Worm (Caenorhabditis elegans) whole organism, L4 larva: Measurements from ENCODE around the gene R11H6.4.

Source experiments
- F10B5.3 ChIP-seq: sonication (generic microtip); optimal IDR thresholded peaks from 2 replicates; lab custom pipeline; 2016; ENCODE audit warnings: mild to moderate bottlenecking, missing genetic modification characterization, missing compliant biosample characterization
- F49E8.2 ChIP-seq: sonication (generic microtip); optimal IDR thresholded peaks from 2 replicates; lab custom pipeline; 2016; ENCODE audit warnings: missing compliant biosample characterization, mild to moderate bottlenecking, missing genetic modification characterization, borderline replicate concordance
- R02D3.7 ChIP-seq: fragments of 150-350 bp; sonication (generic microtip); optimal IDR thresholded peaks from 3 replicates; lab custom pipeline; 2014; ENCODE audit warnings: missing biosample characterization, missing genetic modification characterization
- ZK337.2 ChIP-seq: fragments of 200-800 bp; sonication (Bioruptor generic); IDR thresholded peaks from 2 replicates; pipeline ENCODE4 v1.3.6; 2022; ENCODE audit warnings: missing genetic modification reagents, missing genetic modification characterization, missing compliant biosample characterization
- ceh-32 ChIP-seq: sonication (generic microtip); optimal IDR thresholded peaks from 2 replicates; lab custom pipeline; 2016; ENCODE audit warnings: mild to moderate bottlenecking, missing genetic modification characterization, missing compliant biosample characterization; ENCODE audit not compliant: poor library complexity
- ces-1 ChIP-seq: fragments of 150-350 bp; sonication (generic microtip); optimal IDR thresholded peaks from 4 replicates; lab custom pipeline; 2014; ENCODE audit warnings: missing biosample characterization, missing genetic modification reagents, missing genetic modification characterization
- daf-16 ChIP-seq, 3 experiments: sonication (generic microtip); optimal IDR thresholded peaks; 2 replicates each; lab custom pipeline; 2016 to 2017; ENCODE audit warnings: missing genetic modification characterization in 3 of 3, missing genetic modification reagents in 3 of 3, mild to moderate bottlenecking in 2 of 3, missing compliant biosample characterization in 2 of 3, missing biosample characterization in 1 of 3, moderate library complexity in 1 of 3
- dpl-1 ChIP-seq: fragments of 150-350 bp; optimal IDR thresholded peaks from 2 replicates; lab custom pipeline; 2014; ENCODE audit warnings: missing biosample characterization, missing genetic modification reagents, missing genetic modification characterization
- duxl-1 ChIP-seq: sonication (generic microtip); optimal IDR thresholded peaks from 2 replicates; lab custom pipeline; 2016; ENCODE audit warnings: mild to moderate bottlenecking, missing genetic modification characterization, moderate library complexity, missing compliant biosample characterization; ENCODE audit not compliant: poor library complexity
- dve-1 ChIP-seq: sonication (generic microtip); optimal IDR thresholded peaks from 2 replicates; lab custom pipeline; 2017; ENCODE audit warnings: antibody characterized with exemption, mild to moderate bottlenecking, missing genetic modification characterization, missing compliant biosample characterization; ENCODE audit not compliant: insufficient read depth
- fkh-10 ChIP-seq: fragments of 150-350 bp; optimal IDR thresholded peaks from 2 replicates; lab custom pipeline; 2014; ENCODE audit warnings: missing biosample characterization, missing genetic modification reagents, missing genetic modification characterization
- fos-1 ChIP-seq: fragments of 150-350 bp; optimal IDR thresholded peaks from 2 replicates; lab custom pipeline; 2014; ENCODE audit warnings: missing biosample characterization, missing genetic modification characterization
- hlh-11 ChIP-seq: fragments of 200-800 bp; sonication (Bioruptor generic); optimal IDR thresholded peaks from 2 replicates; lab custom pipeline; 2018; ENCODE audit warnings: mild to moderate bottlenecking, missing genetic modification characterization, missing compliant biosample characterization
- hlh-30 ChIP-seq: sonication (generic microtip); optimal IDR thresholded peaks from 2 replicates; lab custom pipeline; 2017; ENCODE audit warnings: antibody characterized with exemption, mild to moderate bottlenecking, missing genetic modification characterization, missing compliant biosample characterization; ENCODE audit not compliant: insufficient read depth
- lim-7 ChIP-seq: fragments of 200-800 bp; sonication (Bioruptor generic); IDR thresholded peaks from 2 replicates; pipeline ENCODE4 v1.3.6; 2022; ENCODE audit warnings: missing genetic modification characterization, missing compliant biosample characterization
- lin-15B ChIP-seq: fragments of 150-350 bp; sonication (generic microtip); optimal IDR thresholded peaks from 3 replicates; lab custom pipeline; 2014; ENCODE audit warnings: missing biosample characterization, missing genetic modification characterization
- lir-3 ChIP-seq: sonication (generic microtip); optimal IDR thresholded peaks from 2 replicates; lab custom pipeline; 2016; ENCODE audit warnings: mild to moderate bottlenecking, missing genetic modification characterization, missing compliant biosample characterization
- lsy-2 ChIP-seq, 2 experiments: fragments of 150-350 bp in 1 of 2; sonication (generic microtip) in 1 of 2; optimal IDR thresholded peaks; 2 replicates each; lab custom pipeline; 2014 to 2017; ENCODE audit warnings: missing biosample characterization in 2 of 2, missing genetic modification characterization in 2 of 2
- madf-9 ChIP-seq: fragments of 200-800 bp; sonication (Bioruptor generic); conservative IDR thresholded peaks from 2 replicates; pipeline ENCODE4 v1.3.6; 2022; ENCODE audit warnings: missing genetic modification reagents, missing genetic modification characterization, missing compliant biosample characterization
- mep-1 ChIP-seq: fragments of 150-350 bp; sonication (generic microtip); optimal IDR thresholded peaks from 3 replicates; lab custom pipeline; 2014; ENCODE audit warnings: missing biosample characterization, missing genetic modification characterization
- mxl-3 ChIP-seq: fragments of 200-800 bp; sonication (Bioruptor generic); optimal IDR thresholded peaks from 2 replicates; lab custom pipeline; 2018; ENCODE audit warnings: mild to moderate bottlenecking, missing genetic modification characterization, missing compliant biosample characterization
- nhr-102 ChIP-seq: sonication (generic microtip); optimal IDR thresholded peaks from 2 replicates; lab custom pipeline; 2016; ENCODE audit warnings: mild to moderate bottlenecking, missing genetic modification characterization, moderate library complexity, missing compliant biosample characterization
- nhr-237 ChIP-seq: sonication (generic microtip); optimal IDR thresholded peaks from 2 replicates; lab custom pipeline; 2017; ENCODE audit warnings: missing biosample characterization, missing genetic modification characterization
- nhr-28 ChIP-seq: fragments of 150-350 bp; optimal IDR thresholded peaks from 2 replicates; lab custom pipeline; 2014; ENCODE audit warnings: missing biosample characterization, missing genetic modification characterization
- nhr-48 ChIP-seq: sonication (generic microtip); optimal IDR thresholded peaks from 2 replicates; lab custom pipeline; 2016; ENCODE audit warnings: mild to moderate bottlenecking, missing genetic modification characterization, missing compliant biosample characterization
- nhr-6 ChIP-seq: fragments of 150-350 bp; optimal IDR thresholded peaks from 2 replicates; lab custom pipeline; 2014; ENCODE audit warnings: missing biosample characterization, missing genetic modification characterization
- nhr-77 ChIP-seq: fragments of 150-350 bp; optimal IDR thresholded peaks from 2 replicates; lab custom pipeline; 2014; ENCODE audit warnings: missing biosample characterization, missing genetic modification characterization
- pha-4 ChIP-seq, 2 experiments: fragments of 150-350 bp in 1 of 2; fragments of 200-800 bp in 1 of 2; sonication (Bioruptor generic) in 1 of 2; IDR thresholded peaks in 1 of 2; optimal IDR thresholded peaks in 1 of 2; 2 replicates each; pipeline versions ENCODE4 v1.3.6 to Lab custom; 2014 to 2022; ENCODE audit warnings: missing genetic modification characterization in 2 of 2, missing genetic modification reagents in 2 of 2, missing biosample characterization in 1 of 2, missing compliant biosample characterization in 1 of 2
- pqm-1 ChIP-seq: sonication (generic microtip); optimal IDR thresholded peaks from 2 replicates; lab custom pipeline; 2017; ENCODE audit warnings: missing biosample characterization, missing genetic modification characterization
- rbr-2 ChIP-seq: sonication (generic microtip); optimal IDR thresholded peaks from 2 replicates; lab custom pipeline; 2016; ENCODE audit warnings: missing genotype, missing genetic modification characterization, missing compliant biosample characterization
- sdz-12 ChIP-seq: fragments of 200-800 bp; sonication (Bioruptor generic); optimal IDR thresholded peaks from 2 replicates; lab custom pipeline; 2018; ENCODE audit warnings: mild to moderate bottlenecking, missing genetic modification characterization, missing compliant biosample characterization
- snpc-1.2 ChIP-seq: fragments of 200-800 bp; sonication (Bioruptor generic); IDR thresholded peaks from 2 replicates; pipeline ENCODE4 v1.3.6; 2022; ENCODE audit warnings: missing genetic modification reagents, missing genetic modification characterization, missing compliant biosample characterization
- snpc-4 ChIP-seq: fragments of 150-350 bp; optimal IDR thresholded peaks from 2 replicates; lab custom pipeline; 2014; ENCODE audit warnings: missing biosample characterization, missing genetic modification characterization
- unc-130 ChIP-seq: sonication (generic microtip); optimal IDR thresholded peaks from 2 replicates; lab custom pipeline; 2016; ENCODE audit warnings: missing genetic modification reagents, missing genetic modification characterization, missing compliant biosample characterization
- unc-62 ChIP-seq, 3 experiments: fragments of 150-350 bp in 1 of 3; sonication (generic microtip); optimal IDR thresholded peaks in 2 of 3; peaks in 1 of 3; 1 replicate in 1 of 3; 2 replicates in 2 of 3; lab custom pipeline; 2014 to 2017; ENCODE audit warnings: missing biosample characterization in 3 of 3, missing genetic modification characterization in 3 of 3, missing genetic modification reagents in 3 of 3, missing genotype in 1 of 3
- zag-1 ChIP-seq: fragments of 150-350 bp; optimal IDR thresholded peaks from 2 replicates; lab custom pipeline; 2014; ENCODE audit warnings: missing biosample characterization, missing genetic modification characterization
- zip-11 ChIP-seq: fragments of 200-800 bp; sonication (Bioruptor generic); IDR thresholded peaks from 2 replicates; pipeline ENCODE4 v1.3.6; 2022; ENCODE audit warnings: missing genetic modification characterization, missing compliant biosample characterization
- ztf-11 ChIP-seq: fragments of 150-350 bp; optimal IDR thresholded peaks from 2 replicates; lab custom pipeline; 2014; ENCODE audit warnings: missing biosample characterization, missing genetic modification characterization

Gene R11H6.4

ce11 chrV:14597681-14598184 lies 12.0 kb upstream of the R11H6.4 start, which contains the start of gene R11H6.2 (continued):
- peak; percentile 1 for TF ChIP-seq rbr-2 (tag; lab: Kevin White, UChicago)
- TF ChIP-seq ztf-11: no peak
- TF ChIP-seq unc-62 (GFP tag; optimal IDR thresholded peaks at IDR 0.05 in 1 of 2; lab: Kevin White, UChicago): peak in 1 of 2 experiments; percentile 99
- no peak for TF ChIP-seq unc-62 (tag; optimal IDR thresholded peaks at IDR 0.05; lab: Kevin White, UChicago)
- TF ChIP-seq dpl-1 (GFP tag; lab: Kevin White, UChicago): peak; percentile 24
- TF ChIP-seq hlh-30 (tag; lab: Kevin White, UChicago): peak; percentile 35
- TF ChIP-seq ces-1 (GFP tag; lab: Kevin White, UChicago): no peak
- no peak for TF ChIP-seq fos-1
- TF ChIP-seq nhr-237 (tag; lab: Kevin White, UChicago): no peak
- TF ChIP-seq ceh-32 (tag; lab: Kevin White, UChicago): no peak
- no peak for TF ChIP-seq duxl-1
- no peak for TF ChIP-seq nhr-102 (tag; lab: Kevin White, UChicago)
- no peak for TF ChIP-seq zag-1 (tag; lab: Kevin White, UChicago)
- peak; percentile 48 for TF ChIP-seq nhr-28 (tag; lab: Kevin White, UChicago)
- no peak for TF ChIP-seq zip-11
- no peak for TF ChIP-seq F10B5.3 (tag; lab: Kevin White, UChicago)
- TF ChIP-seq nhr-77: no peak
- peak; percentile 75 for TF ChIP-seq nhr-6 (tag; lab: Kevin White, UChicago)
- TF ChIP-seq lir-3 (tag; lab: Kevin White, UChicago): no peak
- no peak for TF ChIP-seq mxl-3 (GFP tag; lab: Kevin White, UChicago)
- no peak for TF ChIP-seq madf-9 (GFP tag; lab: Robert Waterston, UW)
- TF ChIP-seq fkh-10 (GFP tag; lab: Kevin White, UChicago): no peak
- TF ChIP-seq hlh-11: peak; percentile 52
- peak; percentile 33 for TF ChIP-seq mep-1 (tag; lab: Kevin White, UChicago)
- TF ChIP-seq unc-130 (GFP tag; lab: Kevin White, UChicago): no peak
- peak in 1 of 2 experiments; percentile 57 for TF ChIP-seq lsy-2 (tag; optimal IDR thresholded peaks at IDR 0.05; lab: Kevin White, UChicago)
- TF ChIP-seq snpc-4: no peak
- TF ChIP-seq ZK337.2 (GFP tag; lab: Robert Waterston, UW): no peak
- no peak for TF ChIP-seq sdz-12 (GFP tag; lab: Kevin White, UChicago)
- TF ChIP-seq snpc-1.2: no peak
- TF ChIP-seq F49E8.2 (tag; lab: Kevin White, UChicago): no peak
- no peak for TF ChIP-seq R02D3.7 (tag; lab: Kevin White, UChicago)
- no peak for TF ChIP-seq pha-4 (GFP tag; IDR thresholded peaks at IDR 0.05; lab: Robert Waterston, UW)
- TF ChIP-seq pha-4 (tag; optimal IDR thresholded peaks at IDR 0.05; lab: Kevin White, UChicago): peak; percentile 22
- no peak for TF ChIP-seq lim-7
- no peak for TF ChIP-seq lin-15B (tag; lab: Kevin White, UChicago)
- TF ChIP-seq dve-1 (tag; lab: Kevin White, UChicago): peak; percentile 21
- TF ChIP-seq nhr-48: no peak
- TF ChIP-seq pqm-1 (tag; lab: Kevin White, UChicago): peak; percentile 3

- TF ChIP-seq daf-16 (GFP tag; optimal IDR thresholded peaks at IDR 0.05; lab: Kevin White, UChicago) (no peak), daf-16 (tag; optimal IDR thresholded peaks at IDR 0.05; lab: Kevin White, UChicago) (no peak)
These were observed 9.8 kb upstream of the R11H6.4 start, which contains the start of gene glb-22 for ce11 chrV:14599972-14600371. Gene glb-22 (plus strand): TSS chrV:14600272.
